Fruit fly (Drosophila melanogaster): Measurements from ENCODE around the gene Nos.

DNA sequence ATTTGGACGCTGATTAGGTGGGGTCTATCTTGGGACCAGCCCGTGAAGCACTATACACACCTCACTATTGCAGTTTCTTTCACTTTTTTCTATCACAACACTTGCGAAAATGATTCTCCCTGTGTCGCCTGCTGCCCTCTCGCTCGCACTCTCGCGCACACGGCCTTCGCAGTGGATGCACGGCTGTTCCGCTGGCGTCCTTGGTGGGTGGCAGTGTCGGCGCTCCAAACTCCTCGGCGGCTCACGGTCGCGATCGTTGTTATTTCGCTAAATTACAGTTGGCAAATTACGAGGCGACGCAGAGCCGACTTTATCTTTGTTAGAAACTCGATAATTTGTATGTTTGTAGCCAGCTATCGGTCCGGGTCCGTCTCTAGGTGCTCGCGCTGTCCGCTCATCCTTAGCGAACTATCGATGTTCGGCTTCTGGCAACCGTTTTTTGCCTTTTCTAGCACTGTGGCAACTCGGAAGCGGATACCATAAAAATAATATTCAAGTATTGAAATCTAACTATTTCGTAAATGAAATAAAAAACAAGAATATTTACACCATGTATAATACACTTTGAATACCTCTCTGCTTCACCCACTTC, 69.6 kb downstream of the Nos start, which contains the start of gene Ubc2:
- TF ChIP-seq cic (GFP tag; optimal IDR thresholded peaks at IDR 0.05) (no peak), CG7101 (tag; optimal IDR thresholded peaks at IDR 0.05) (no peak), pad (GFP tag; optimal IDR thresholded peaks at IDR 0.05) (no peak), cnc (optimal IDR thresholded peaks at IDR 0.05) (no peak), kay (GFP tag; ENCODE audit: borderline replicate concordance) (no peak), CG5204 (GFP tag; optimal IDR thresholded peaks at IDR 0.05) (no peak), ovo (GFP tag; optimal IDR thresholded peaks at IDR 0.05) (no peak), CG12768 (GFP tag; optimal IDR thresholded peaks at IDR 0.05) (no peak), Clk (GFP tag; optimal IDR thresholded peaks at IDR 0.05) (no peak), Mnt (GFP tag; optimal IDR thresholded peaks at IDR 0.05) (peak; percentile 47), CG33017 (tag; optimal IDR thresholded peaks at IDR 0.05) (peak; percentile 3)

All from whole organism, adult.